Fruit fly (Drosophila melanogaster): ENCODE results near the gene disco-r.

Gene disco-r

dm6 chrX:16147638-16148233 is 1.0 kb downstream of the disco-r start (continued):
- TF ChIP-seq Dfd (GFP tag; optimal IDR thresholded peaks at IDR 0.05) (no peak), CG33557 (GFP tag; optimal IDR thresholded peaks at IDR 0.05) (no peak), CG6654 (GFP tag; optimal IDR thresholded peaks at IDR 0.05) (no peak), ttk (GFP tag; IDR thresholded peaks at IDR 0.05) (no peak), HmgZ (tag; optimal IDR thresholded peaks at IDR 0.05) (peak; percentile 13), gce (GFP tag; IDR thresholded peaks at IDR 0.05) (no peak), Dbx (GFP tag; IDR thresholded peaks at IDR 0.05) (no peak), B-H2 (GFP tag; optimal IDR thresholded peaks at IDR 0.05) (no peak), hb (GFP tag; IDR thresholded peaks at IDR 0.05; ENCODE audit: partially characterized antibody) (no peak), CG7357 (GFP tag; IDR thresholded peaks at IDR 0.05) (no peak), CG33213 (GFP tag; optimal IDR thresholded peaks at IDR 0.05) (no peak), luna (GFP tag; optimal IDR thresholded peaks at IDR 0.05) (no peak), dmrt11E (tag; optimal IDR thresholded peaks at IDR 0.05) (no peak), sna (GFP tag; IDR thresholded peaks at IDR 0.05; ENCODE audit: partially characterized antibody) (no peak), caup (GFP tag; optimal IDR thresholded peaks at IDR 0.05; ENCODE audit: severe bottlenecking) (no peak), corto (GFP tag; optimal IDR thresholded peaks at IDR 0.05) (no peak), CG17802 (tag; optimal IDR thresholded peaks at IDR 0.05) (no peak), cg (GFP tag; optimal IDR thresholded peaks at IDR 0.05) (peak; percentile 97), CrebB (tag; optimal IDR thresholded peaks at IDR 0.05) (no peak), D19A (tag; optimal IDR thresholded peaks at IDR 0.05) (no peak), CG7928 (GFP tag; optimal IDR thresholded peaks at IDR 0.05) (no peak), zf30C (GFP tag; optimal IDR thresholded peaks at IDR 0.05) (no peak), btn (GFP tag; optimal IDR thresholded peaks at IDR 0.05) (no peak), CG15514 (GFP tag; optimal IDR thresholded peaks at IDR 0.05) (no peak), CG16863 (GFP tag; optimal IDR thresholded peaks at IDR 0.05) (no peak), Hmr (GFP tag; optimal IDR thresholded peaks at IDR 0.05) (no peak), CG31365 (tag; optimal IDR thresholded peaks at IDR 0.05) (peak; percentile 40), CG10147 (GFP tag; optimal IDR thresholded peaks at IDR 0.05) (no peak), vfl (GFP tag; optimal IDR thresholded peaks at IDR 0.05) (no peak), Bgb (GFP tag; IDR thresholded peaks at IDR 0.05; ENCODE audit: partially characterized antibody) (no peak), CG18011 (GFP tag; optimal IDR thresholded peaks at IDR 0.05) (no peak), CG2116 (GFP tag; optimal IDR thresholded peaks at IDR 0.05) (no peak), GATAe (GFP tag; conservative IDR thresholded peaks at IDR 0.05) (no peak), fu2 (GFP tag; optimal IDR thresholded peaks at IDR 0.05) (no peak), klu (GFP tag; IDR thresholded peaks at IDR 0.05) (no peak), CG14014 (GFP tag; IDR thresholded peaks at IDR 0.05) (no peak), CHES-1-like (GFP tag; optimal IDR thresholded peaks at IDR 0.05) (no peak), Ets65A (GFP tag) (no peak), gcm (GFP tag; optimal IDR thresholded peaks at IDR 0.05) (no peak), oc (tag; optimal IDR thresholded peaks at IDR 0.05) (no peak), CG3163 (GFP tag; optimal IDR thresholded peaks at IDR 0.05) (peak; percentile 85), Asciz (GFP tag; optimal IDR thresholded peaks at IDR 0.05) (no peak), Hmx (GFP tag; optimal IDR thresholded peaks at IDR 0.05) (no peak), Jarid2 (GFP tag; optimal IDR thresholded peaks at IDR 0.05) (peak; percentile 68), CG12769 (tag; optimal IDR thresholded peaks at IDR 0.05) (peak; percentile 5), CG14667 (GFP tag; IDR thresholded peaks at IDR 0.05) (no peak), CG30020 (tag; optimal IDR thresholded peaks at IDR 0.05) (no peak), CG6272 (GFP tag; IDR thresholded peaks at IDR 0.05) (no peak), CG17186 (GFP tag; optimal IDR thresholded peaks at IDR 0.05) (no peak), CG16815 (GFP tag; optimal IDR thresholded peaks at IDR 0.05) (no peak)

Measured in whole organism, embryonic.